Worm (Caenorhabditis elegans) whole organism, L1 larva: Measurements from ENCODE around the gene ceh-92.

Experiments
- F16B12.6 ChIP-seq: fragments of 150-350 bp; optimal IDR thresholded peaks from 2 replicates; lab custom pipeline; 2014; ENCODE audit warnings: missing biosample characterization, missing genetic modification characterization
- Y116A8C.19 ChIP-seq: sonication (generic microtip); optimal IDR thresholded peaks from 2 replicates; lab custom pipeline; 2016; ENCODE audit warnings: missing compliant biosample characterization, missing genetic modification characterization, borderline replicate concordance
- blmp-1 ChIP-seq: fragments of 150-350 bp; optimal IDR thresholded peaks from 2 replicates; lab custom pipeline; 2014; ENCODE audit warnings: missing biosample characterization, missing genetic modification characterization
- ceh-63 ChIP-seq: fragments of 200-800 bp; sonication (Bioruptor generic); optimal IDR thresholded peaks from 2 replicates; lab custom pipeline; 2018; ENCODE audit warnings: mild to moderate bottlenecking, missing genetic modification characterization, missing compliant biosample characterization
- ceh-90 ChIP-seq: sonication (generic microtip); optimal IDR thresholded peaks from 2 replicates; lab custom pipeline; 2016; ENCODE audit warnings: missing genetic modification characterization, missing compliant biosample characterization
- dsc-1 ChIP-seq: sonication (generic microtip); optimal IDR thresholded peaks from 2 replicates; lab custom pipeline; 2016; ENCODE audit warnings: mild to moderate bottlenecking, missing genetic modification characterization, missing compliant biosample characterization
- efl-1 ChIP-seq, 4 experiments: fragments of 150-350 bp; optimal IDR thresholded peaks in 3 of 4; peaks in 1 of 4; 1 replicate in 1 of 4; 2 replicates in 3 of 4; lab custom pipeline; 2014; ENCODE audit warnings: missing biosample characterization in 2 of 4, missing genetic modification characterization in 2 of 4, missing genetic modification reagents in 2 of 4
- egl-27 ChIP-seq, 2 experiments: fragments of 150-350 bp in 1 of 2; sonication (generic microtip); optimal IDR thresholded peaks; 3 replicates each; lab custom pipeline; 2017 to 2018; ENCODE audit warnings: missing biosample characterization in 2 of 2, missing genetic modification characterization in 2 of 2, missing genetic modification reagents in 2 of 2
- fkh-10 ChIP-seq: sonication (generic microtip); optimal IDR thresholded peaks from 2 replicates; lab custom pipeline; 2017; ENCODE audit warnings: missing biosample characterization, missing genetic modification reagents, missing genetic modification characterization
- fkh-8 ChIP-seq: sonication (generic microtip); optimal IDR thresholded peaks from 2 replicates; lab custom pipeline; 2016; ENCODE audit warnings: mild to moderate bottlenecking, missing genetic modification characterization, missing compliant biosample characterization
- grh-1 ChIP-seq: fragments of 200-800 bp; sonication (Bioruptor generic); IDR thresholded peaks from 2 replicates; pipeline ENCODE4 v1.3.6; 2022; ENCODE audit warnings: missing genetic modification reagents, missing genetic modification characterization, missing compliant biosample characterization
- hlh-4 ChIP-seq: sonication (generic microtip); optimal IDR thresholded peaks from 2 replicates; lab custom pipeline; 2016; ENCODE audit warnings: mild to moderate bottlenecking, missing genetic modification characterization, missing compliant biosample characterization
- irx-1 ChIP-seq: sonication (generic microtip); optimal IDR thresholded peaks from 2 replicates; lab custom pipeline; 2016; ENCODE audit warnings: missing genetic modification characterization, missing compliant biosample characterization
- lin-14 ChIP-seq: fragments of 200-800 bp; sonication (Bioruptor generic); optimal IDR thresholded peaks from 2 replicates; lab custom pipeline; 2018; ENCODE audit warnings: mild to moderate bottlenecking, missing genetic modification characterization, moderate library complexity, missing compliant biosample characterization
- lin-35 ChIP-seq, 2 experiments: fragments of 150-350 bp; optimal IDR thresholded peaks; 2 replicates each; lab custom pipeline; 2014; ENCODE audit warnings: missing biosample characterization in 2 of 2, missing genetic modification characterization in 2 of 2, missing genetic modification reagents in 2 of 2
- lin-39 ChIP-seq: fragments of 150-350 bp; optimal IDR thresholded peaks from 2 replicates; lab custom pipeline; 2014; ENCODE audit warnings: missing biosample characterization, missing genetic modification reagents, missing genetic modification characterization
- lir-3 ChIP-seq: sonication (generic microtip); optimal IDR thresholded peaks from 2 replicates; lab custom pipeline; 2016; ENCODE audit warnings: mild to moderate bottlenecking, missing genetic modification characterization, moderate library complexity, missing compliant biosample characterization; ENCODE audit not compliant: poor library complexity
- lsy-2 ChIP-seq, 2 experiments: fragments of 150-350 bp; optimal IDR thresholded peaks; 2 replicates each; lab custom pipeline; 2014; ENCODE audit warnings: missing biosample characterization in 2 of 2, missing genetic modification characterization in 2 of 2
- mab-9 ChIP-seq: fragments of 200-800 bp; sonication (Bioruptor generic); IDR thresholded peaks from 2 replicates; pipeline ENCODE4 v1.3.6; 2022; ENCODE audit warnings: missing genetic modification reagents, missing genetic modification characterization, missing compliant biosample characterization
- mdl-1 ChIP-seq, 2 experiments: fragments of 150-350 bp; optimal IDR thresholded peaks; 2 replicates each; lab custom pipeline; 2014 to 2017; ENCODE audit warnings: missing biosample characterization in 2 of 2, missing genetic modification characterization in 2 of 2, inconsistent platforms in 1 of 2
- mef-2 ChIP-seq: fragments of 150-350 bp; optimal IDR thresholded peaks from 2 replicates; lab custom pipeline; 2014; ENCODE audit warnings: missing biosample characterization, missing genetic modification characterization
- nhr-47 ChIP-seq: sonication (generic microtip); optimal IDR thresholded peaks from 2 replicates; lab custom pipeline; 2016; ENCODE audit warnings: mild to moderate bottlenecking, missing genetic modification characterization, moderate library complexity, missing compliant biosample characterization
- nhr-71 ChIP-seq: sonication (generic microtip); optimal IDR thresholded peaks from 2 replicates; lab custom pipeline; 2016; ENCODE audit warnings: mild to moderate bottlenecking, missing genetic modification characterization, moderate library complexity, missing compliant biosample characterization
- nhr-85 ChIP-seq: sonication (generic microtip); peaks from one replicate; lab custom pipeline; 2016; ENCODE audit warnings: missing genetic modification characterization, inconsistent platforms, missing compliant biosample characterization
- nhr-90 ChIP-seq: sonication (generic microtip); optimal IDR thresholded peaks from 2 replicates; lab custom pipeline; 2016; ENCODE audit warnings: mild to moderate bottlenecking, missing genetic modification characterization, missing compliant biosample characterization; ENCODE audit not compliant: poor library complexity
- pag-3 ChIP-seq: sonication (generic microtip); optimal IDR thresholded peaks from 2 replicates; lab custom pipeline; 2017; ENCODE audit warnings: missing genetic modification characterization, mild to moderate bottlenecking, missing compliant biosample characterization, antibody characterized with exemption, borderline replicate concordance; ENCODE audit not compliant: insufficient read depth
- skn-1 ChIP-seq: fragments of 150-350 bp; optimal IDR thresholded peaks from 2 replicates; lab custom pipeline; 2014; ENCODE audit warnings: missing biosample characterization, missing genetic modification characterization
- snu-23 ChIP-seq: sonication (generic microtip); optimal IDR thresholded peaks from 2 replicates; lab custom pipeline; 2016; ENCODE audit warnings: missing genetic modification characterization, missing compliant biosample characterization
- tlp-1 ChIP-seq: fragments of 150-350 bp; optimal IDR thresholded peaks from 2 replicates; lab custom pipeline; 2014; ENCODE audit warnings: missing biosample characterization, missing genetic modification characterization
- unc-130 ChIP-seq: fragments of 150-350 bp; optimal IDR thresholded peaks from 2 replicates; lab custom pipeline; 2017; ENCODE audit warnings: missing biosample characterization, missing genetic modification characterization, inconsistent platforms
- zag-1 ChIP-seq: fragments of 150-350 bp; optimal IDR thresholded peaks from 2 replicates; lab custom pipeline; 2014; ENCODE audit warnings: missing biosample characterization, missing genetic modification characterization
- ztf-11 ChIP-seq, 2 experiments: sonication (generic microtip); optimal IDR thresholded peaks; 2 replicates each; lab custom pipeline; 2016 to 2017; ENCODE audit warnings: missing genetic modification characterization in 2 of 2, missing biosample characterization in 1 of 2, missing compliant biosample characterization in 1 of 2
- ztf-4 ChIP-seq: fragments of 150-350 bp; optimal IDR thresholded peaks from 2 replicates; lab custom pipeline; 2014; ENCODE audit warnings: missing biosample characterization, missing genetic modification characterization

Gene ceh-92

DNA sequence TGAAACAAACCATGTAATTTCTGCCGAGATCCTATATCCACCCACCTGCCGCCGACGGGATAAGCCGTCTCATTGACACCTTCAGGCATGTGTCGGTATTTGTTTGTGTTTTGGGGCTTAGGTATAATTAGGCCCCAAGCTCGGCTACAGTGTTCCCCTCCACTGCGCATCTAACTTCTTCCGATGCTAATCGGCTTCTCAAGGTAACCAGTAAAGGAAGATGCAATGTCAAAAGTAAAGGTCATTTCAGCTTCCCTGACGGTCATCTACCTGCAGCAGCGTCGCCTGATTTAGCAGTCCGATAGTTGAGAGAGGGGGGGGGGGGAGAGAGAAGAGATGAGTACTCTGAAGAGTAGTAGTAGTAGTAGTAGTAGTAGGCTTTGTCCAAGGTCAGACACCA is 23.1 kb upstream of the ceh-92 start:
- TF ChIP-seq egl-27 (tag; optimal IDR thresholded peaks at IDR 0.05; lab: Kevin White, UChicago) = no peak
- TF ChIP-seq efl-1 (optimal IDR thresholded peaks at IDR 0.05; lab: Kevin White, UChicago) = no peak
- TF ChIP-seq efl-1 (GFP tag; optimal IDR thresholded peaks at IDR 0.05 in 1 of 2; lab: Kevin White, UChicago) = peak in 1 of 2 experiments; percentile 40
- TF ChIP-seq nhr-85 (tag; lab: Kevin White, UChicago) = peak; percentile 59
- no peak for TF ChIP-seq fkh-8 (tag; lab: Kevin White, UChicago)
- TF ChIP-seq lin-14 (GFP tag; lab: Kevin White, UChicago) = peak; percentile 39
- TF ChIP-seq hlh-4 = no peak
- TF ChIP-seq snu-23 (GFP tag; lab: Kevin White, UChicago) = peak; percentile 12

DNA sequence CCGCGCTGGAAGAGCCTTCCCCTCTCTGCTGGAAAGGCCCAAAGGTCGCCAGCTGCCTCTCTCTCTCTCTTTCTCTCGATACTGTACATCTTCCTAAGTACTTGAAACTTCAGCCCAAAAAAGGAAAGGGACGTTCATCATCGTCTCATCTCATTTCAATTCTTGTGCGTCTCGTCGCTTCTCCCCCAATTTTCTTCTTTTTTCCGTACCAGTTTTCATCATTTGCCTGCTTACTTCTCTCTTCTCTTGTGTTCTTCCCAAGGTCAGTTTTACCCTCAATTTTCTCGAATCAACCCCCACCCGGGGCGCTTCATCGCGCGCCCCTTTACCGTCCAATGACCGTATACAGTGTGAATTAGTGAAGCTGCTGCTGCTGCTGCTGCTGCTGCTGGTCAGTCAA is 21.7 kb upstream of the ceh-92 start:
- TF ChIP-seq snu-23 (GFP tag; lab: Kevin White, UChicago) = peak; percentile 30
- peak; percentile 36 for TF ChIP-seq lin-14 (GFP tag; lab: Kevin White, UChicago)
- peak; percentile 68 for TF ChIP-seq nhr-85 (tag; lab: Kevin White, UChicago)
- no peak for TF ChIP-seq lin-39
- TF ChIP-seq grh-1 = 0 out of 2 replicates have a peak, but pooled peaks have one; percentile 10
- peak in 1 of 2 experiments; percentile 4 for TF ChIP-seq ztf-11 (tag; optimal IDR thresholded peaks at IDR 0.05; lab: Kevin White, UChicago)
- no peak for TF ChIP-seq fkh-8 (tag; lab: Kevin White, UChicago)
- peak; percentile 25 for TF ChIP-seq blmp-1 (tag; lab: Kevin White, UChicago)

DNA sequence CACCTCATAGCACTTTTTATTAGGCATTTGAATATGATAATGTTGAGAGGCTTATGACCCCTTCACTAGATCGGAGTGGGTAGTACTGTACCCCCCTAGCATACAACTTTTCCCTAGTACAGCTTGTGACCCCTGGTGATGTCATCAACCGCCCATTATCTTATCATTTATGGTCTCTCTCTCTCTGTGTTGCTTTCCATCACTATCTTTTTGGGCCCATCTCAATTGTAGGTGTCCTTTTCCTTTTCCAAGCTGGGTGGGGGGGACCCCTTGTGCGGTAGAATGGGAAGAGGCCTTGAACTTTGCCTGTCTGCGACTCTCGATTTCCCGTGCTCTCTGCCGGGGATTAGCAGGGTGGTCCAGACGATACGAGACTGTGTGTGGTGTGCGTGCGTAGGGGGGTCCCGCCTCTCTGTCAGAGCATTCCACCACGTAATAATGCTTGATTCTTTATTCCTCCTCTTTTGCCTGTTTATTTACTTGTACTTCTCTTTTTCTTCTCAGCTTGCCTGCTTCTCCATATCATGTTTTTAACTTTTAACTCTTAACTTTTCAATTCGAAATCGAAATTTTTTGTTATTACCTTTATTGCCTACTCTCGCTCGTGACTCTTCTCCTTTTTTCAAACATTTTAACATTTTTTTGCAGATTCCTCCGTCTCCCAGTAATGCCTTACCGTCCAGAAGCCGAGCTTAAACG is 20.7 kb upstream of the ceh-92 start, which contains the start of gene ztf-29:
ztf-29 (plus strand) TSS at position 649 of the 699 bp plus-strand sequence.
- TF ChIP-seq grh-1 = no peak
- no peak for TF ChIP-seq mdl-1 (tag; optimal IDR thresholded peaks at IDR 0.05; lab: Kevin White, UChicago)
- no peak for TF ChIP-seq unc-130 (tag; lab: Kevin White, UChicago)
- TF ChIP-seq ceh-90 (tag; lab: Kevin White, UChicago) = no peak
- no peak for TF ChIP-seq Y116A8C.19 (tag; lab: Kevin White, UChicago)
- no peak for TF ChIP-seq tlp-1 (tag; lab: Kevin White, UChicago)
- no peak for TF ChIP-seq zag-1

DNA sequence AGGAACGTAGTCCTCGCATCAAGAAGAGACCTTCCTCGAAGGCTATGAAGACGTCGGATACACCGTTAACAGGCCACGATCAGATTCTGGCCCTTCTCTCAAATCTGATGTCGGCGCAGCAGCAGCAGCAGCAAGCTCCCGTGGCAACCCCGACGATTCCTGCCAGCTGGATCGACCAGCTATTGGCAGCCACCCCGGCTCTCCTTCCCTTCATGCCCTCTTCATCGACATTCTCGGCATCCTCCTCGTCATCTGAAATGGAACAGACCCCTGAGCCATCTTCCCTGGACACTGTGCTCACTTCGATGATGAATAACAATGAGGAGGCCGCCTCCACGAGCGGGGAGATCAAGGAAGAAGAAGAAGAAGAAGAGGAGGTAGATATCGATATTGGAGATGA is 19.8 kb upstream of the ceh-92 start:
- TF ChIP-seq dsc-1 (tag; lab: Kevin White, UChicago) = no peak
- no peak for TF ChIP-seq F16B12.6 (tag; lab: Kevin White, UChicago)
- no peak for TF ChIP-seq nhr-90
- no peak for TF ChIP-seq lin-14 (GFP tag; lab: Kevin White, UChicago)
- no peak for TF ChIP-seq blmp-1 (tag; lab: Kevin White, UChicago)
- peak; percentile 7 for TF ChIP-seq nhr-85 (tag; lab: Kevin White, UChicago)

DNA sequence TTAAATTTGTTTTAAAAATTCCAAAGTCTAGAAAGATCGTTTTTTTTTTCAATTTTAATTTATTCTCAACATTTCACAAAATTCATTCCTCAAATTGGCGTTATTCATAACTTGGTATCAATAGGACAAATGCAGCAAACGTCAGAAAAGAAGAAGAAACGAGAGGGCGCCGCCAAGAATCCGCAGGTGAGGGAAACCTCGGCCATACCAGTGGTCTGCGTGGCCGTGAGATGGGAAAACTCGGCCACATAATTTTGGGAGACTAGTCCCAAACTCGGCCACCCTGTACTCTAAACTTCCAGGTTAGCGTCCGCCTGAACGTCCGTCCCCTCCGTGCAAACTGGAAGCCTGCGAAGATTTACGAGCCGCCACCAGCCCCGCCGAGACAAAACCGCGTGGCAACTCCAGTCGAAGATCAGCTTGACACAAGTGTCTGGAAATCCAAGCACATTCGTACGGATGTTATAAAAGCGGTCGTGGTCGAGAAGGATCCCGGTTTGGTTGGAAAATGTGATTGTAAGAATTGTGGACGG is 17.9 kb upstream of the ceh-92 start, which contains the start of gene Y66D12A.11:
Y66D12A.11 (plus strand) TSS at position 51 of the 533 bp plus-strand sequence.
- TF ChIP-seq mef-2 (tag; lab: Kevin White, UChicago) (no peak), zag-1 (no peak), lir-3 (tag; lab: Kevin White, UChicago) (no peak), nhr-47 (tag; lab: Kevin White, UChicago) (no peak), lsy-2 (tag; optimal IDR thresholded peaks at IDR 0.05; lab: Kevin White, UChicago) (no peak), ztf-4 (tag; lab: Kevin White, UChicago) (no peak), nhr-71 (tag; lab: Kevin White, UChicago) (no peak), skn-1 (no peak), lin-35 (GFP tag; optimal IDR thresholded peaks at IDR 0.05; lab: Kevin White, UChicago) (no peak), hlh-4 (no peak), egl-27 (tag; optimal IDR thresholded peaks at IDR 0.05; lab: Kevin White, UChicago) (no peak), fkh-10 (GFP tag; lab: Kevin White, UChicago) (no peak), Y116A8C.19 (tag; lab: Kevin White, UChicago) (no peak), pag-3 (tag; lab: Kevin White, UChicago) (no peak), mab-9 (GFP tag; lab: Robert Waterston, UW) (no peak), dsc-1 (tag; lab: Kevin White, UChicago) (no peak), ceh-63 (GFP tag; lab: Kevin White, UChicago) (no peak), irx-1 (tag; lab: Kevin White, UChicago) (no peak), efl-1 (optimal IDR thresholded peaks at IDR 0.05; lab: Kevin White, UChicago) (no peak), efl-1 (GFP tag; optimal IDR thresholded peaks at IDR 0.05 in 1 of 2; lab: Kevin White, UChicago) (no peak), mdl-1 (tag; optimal IDR thresholded peaks at IDR 0.05; lab: Kevin White, UChicago) (no peak)
